Fruit fly (Drosophila melanogaster) whole organism, embryonic: ENCODE data around the gene SIFaR.

Experiments used
- CG14667 ChIP-seq: fragments of 200-800 bp; sonication (Bioruptor generic); IDR thresholded peaks from 2 replicates; pipeline ENCODE4 v1.3.6; 2022; ENCODE audit warnings: missing biosample characterization, missing genetic modification characterization
- CG3838 ChIP-seq: fragments of 200-800 bp; sonication (Bioruptor generic); optimal IDR thresholded peaks from 3 replicates; lab custom pipeline; 2016; ENCODE audit warnings: missing biosample characterization, missing genetic modification characterization
- CG7745 ChIP-seq: fragments of 200-800 bp; sonication (Bioruptor generic); optimal IDR thresholded peaks from 2 replicates; lab custom pipeline; 2018; ENCODE audit warnings: missing biosample characterization, mild to moderate bottlenecking, missing genetic modification characterization, moderate library complexity
- Drgx ChIP-seq: fragments of 200-800 bp; sonication (Bioruptor generic); IDR thresholded peaks from 2 replicates; pipeline ENCODE4 v1.3.6; 2022; ENCODE audit warnings: missing biosample characterization, missing genetic modification characterization
- Tbp ChIP-seq: fragments of >200 bp; optimal IDR thresholded peaks from 2 replicates; lab custom pipeline; 2018; ENCODE audit warnings: missing biosample characterization, missing genetic modification characterization
- dpn ChIP-seq, 2 experiments: fragments of 200-800 bp; sonication (Bioruptor generic); optimal IDR thresholded peaks; 3 replicates each; lab custom pipeline; 2016; ENCODE audit warnings: missing biosample characterization in 2 of 2, missing genetic modification characterization in 2 of 2
- gro ChIP-seq: fragments of 200-800 bp; sonication (Bioruptor generic); optimal IDR thresholded peaks from 2 replicates; lab custom pipeline; 2016; ENCODE audit warnings: missing biosample characterization, missing genetic modification characterization
- row ChIP-seq: fragments of 200-800 bp; sonication (Bioruptor generic); IDR thresholded peaks from 3 replicates; pipeline ENCODE4 v1.3.6; 2022; ENCODE audit warnings: missing biosample characterization, missing genetic modification characterization

DNA sequence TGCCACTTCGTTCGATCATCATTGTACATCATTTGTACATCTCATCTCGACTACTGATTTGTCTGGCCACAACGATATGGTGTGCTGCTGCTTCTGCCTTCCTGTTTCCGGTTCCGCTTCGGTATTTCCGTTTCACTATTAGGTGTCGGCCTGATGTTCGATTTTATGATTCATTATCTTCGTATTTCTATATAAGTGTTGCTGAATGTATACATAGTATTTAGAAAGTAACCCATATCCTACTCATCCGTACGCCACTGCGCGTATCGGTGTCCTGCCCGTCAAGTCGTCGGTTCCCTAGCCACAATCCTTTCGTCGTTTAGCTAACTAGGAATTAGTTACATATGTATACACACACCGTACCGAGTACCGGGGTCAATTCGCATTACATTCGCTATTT lies 25.3 kb upstream of the SIFaR start:
- TF ChIP-seq row (GFP tag; lab: Robert Waterston, UW) (no peak), CG3838 (GFP tag; lab: Kevin White, UChicago) (no peak), Tbp (GFP tag; lab: Kevin White, UChicago) (no peak), gro (GFP tag; lab: Kevin White, UChicago) (no peak), CG14667 (no peak), Drgx (GFP tag; lab: Robert Waterston, UW) (no peak), CG7745 (tag; lab: Kevin White, UChicago) (no peak), dpn (GFP tag; optimal IDR thresholded peaks at IDR 0.05; lab: Kevin White, UChicago) (no peak)
